Worm (Caenorhabditis elegans) whole organism, midembryonic: ENCODE measurements around the gene srbc-77.
"Not testable (repeated sequence)": the region's sequence is repeated elsewhere in the genome, so short reads cannot be mapped to it uniquely, and the experiment has no call there.

Source experiments
- T22C8.4 ChIP-seq: fragments of 200-800 bp; sonication (Bioruptor generic); IDR thresholded peaks from 2 replicates; pipeline ENCODE4 v1.3.6; 2022; ENCODE audit warnings: missing genetic modification characterization, missing compliant biosample characterization
- flt-1 ChIP-seq: fragments of 200-800 bp; sonication (Bioruptor generic); IDR thresholded peaks from 2 replicates; pipeline ENCODE4 v1.3.6; 2022; ENCODE audit warnings: missing genetic modification characterization, missing compliant biosample characterization
- klf-2 ChIP-seq: fragments of 200-800 bp; sonication (Bioruptor generic); conservative IDR thresholded peaks from 2 replicates; pipeline ENCODE4 v1.3.6; 2022; ENCODE audit warnings: missing genetic modification reagents, missing genetic modification characterization, missing compliant biosample characterization
- med-1 ChIP-seq: sonication (generic microtip); optimal IDR thresholded peaks from 2 replicates; lab custom pipeline; 2017; ENCODE audit warnings: missing genetic modification characterization, mild to moderate bottlenecking, missing compliant biosample characterization, antibody characterized with exemption, missing genetic modification reagents; ENCODE audit not compliant: insufficient read depth
- ztf-23 ChIP-seq: fragments of 200-800 bp; sonication (Bioruptor generic); IDR thresholded peaks from 2 replicates; pipeline ENCODE4 v1.3.6; 2022; ENCODE audit warnings: missing genetic modification reagents, missing genetic modification characterization, missing compliant biosample characterization

DNA sequence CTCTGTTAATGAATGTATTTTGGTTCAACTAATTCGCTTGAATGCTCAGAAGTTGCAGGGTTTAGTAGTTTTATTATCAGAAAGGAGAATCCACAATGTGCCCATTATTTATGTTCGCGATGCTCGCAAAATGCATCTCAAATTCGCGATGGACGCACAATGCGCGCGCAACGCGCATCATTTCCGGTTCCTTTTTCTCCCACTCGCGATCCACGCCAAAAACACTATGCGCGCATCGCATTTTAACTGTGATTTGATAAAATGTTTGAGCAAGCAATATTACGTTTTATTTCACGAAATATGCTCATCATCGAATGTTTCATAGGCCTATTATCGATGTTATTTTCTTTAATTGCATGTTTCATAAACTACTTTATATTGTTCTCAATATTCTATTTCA lies at the start of gene srbc-77:
- not testable (repeated sequence) for TF ChIP-seq flt-1 (GFP tag; lab: Robert Waterston, UW); klf-2 (GFP tag; lab: Robert Waterston, UW); ztf-23 (GFP tag; lab: Robert Waterston, UW); med-1 (GFP tag; lab: Kevin White, UChicago); T22C8.4 (GFP tag; lab: Robert Waterston, UW)
